Worm (Caenorhabditis elegans): ENCODE data around the gene K12B6.11.

The K12B6.11 gene

DNA sequence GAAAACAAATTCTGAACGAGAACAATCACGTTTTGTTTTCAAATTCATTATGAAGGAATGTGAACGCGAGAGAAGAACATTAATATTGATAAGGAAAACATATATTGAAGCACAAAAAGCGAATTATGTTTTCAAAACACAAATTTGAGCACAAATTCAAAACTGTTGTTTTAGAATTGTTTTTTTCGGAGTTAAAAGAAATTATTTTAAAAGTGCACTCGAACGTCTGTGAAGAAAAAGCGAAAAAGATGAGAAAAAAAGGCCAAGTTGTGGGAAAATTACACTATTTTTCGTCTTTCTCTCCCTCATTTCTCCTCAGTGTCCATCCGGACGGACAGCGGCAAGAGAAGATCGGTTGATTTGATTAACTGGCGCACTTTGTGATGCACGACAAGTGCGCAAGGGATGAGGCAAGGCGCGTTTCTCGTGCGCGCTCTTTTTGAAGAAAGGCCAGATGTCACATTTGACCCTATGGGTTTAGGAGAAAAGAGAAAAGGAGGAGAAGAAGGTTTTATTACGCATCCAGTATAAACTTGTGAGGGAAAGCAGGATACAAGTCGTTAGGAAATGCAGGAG is 21.4 kb upstream of the K12B6.11 start, which contains the start of gene mrck-1 (continued):
- TF ChIP-seq lin-1 (GFP tag; IDR thresholded peaks at IDR 0.05) (0 out of 2 replicates have a peak, but pooled peaks have one; percentile 28), Y75B8A.6 (GFP tag; IDR thresholded peaks at IDR 0.05) (0 out of 2 replicates have a peak, but pooled peaks have one; percentile 46), lin-13 (GFP tag; optimal IDR thresholded peaks at IDR 0.05) (peak; percentile 86), attf-4 (tag; optimal IDR thresholded peaks at IDR 0.05) (no peak), Y5F2A.4 (GFP tag; optimal IDR thresholded peaks at IDR 0.05) (no peak), ceh-44 (GFP tag; IDR thresholded peaks at IDR 0.05) (no peak), D1046.2 (GFP tag; IDR thresholded peaks at IDR 0.05) (no peak), php-3 (GFP tag; IDR thresholded peaks at IDR 0.05) (peak; percentile 11; the same call in 1 of the 2 replicates), T20F7.1 (GFP tag; optimal IDR thresholded peaks at IDR 0.05) (no peak), mep-1 (tag; optimal IDR thresholded peaks at IDR 0.05) (peak; percentile 97), jun-1 (tag; optimal IDR thresholded peaks at IDR 0.05) (peak; percentile 51), fkh-10 (GFP tag; optimal IDR thresholded peaks at IDR 0.05) (peak; percentile 94), mxl-3 (GFP tag; optimal IDR thresholded peaks at IDR 0.05) (peak; percentile 88), snpc-1.2 (GFP tag; IDR thresholded peaks at IDR 0.05) (0 out of 2 replicates have a peak, but pooled peaks have one; percentile 27), mdt-29 (GFP tag; IDR thresholded peaks at IDR 0.05) (no peak), nhr-25 (tag; optimal IDR thresholded peaks at IDR 0.05; ENCODE audit: borderline replicate concordance, insufficient read depth) (peak; percentile 52), nhr-111 (GFP tag; optimal IDR thresholded peaks at IDR 0.05) (no peak), aly-2 (tag; optimal IDR thresholded peaks at IDR 0.05) (no peak), spr-1 (tag; optimal IDR thresholded peaks at IDR 0.05) (peak; percentile 81), ceh-32 (tag; optimal IDR thresholded peaks at IDR 0.05; ENCODE audit: poor library complexity) (peak; percentile 70), nhr-11 (tag; optimal IDR thresholded peaks at IDR 0.05) (peak; percentile 93), mdl-1 (tag; optimal IDR thresholded peaks at IDR 0.05) (peak in 1 of 2 experiments; percentile 70), T26A8.4 (GFP tag; IDR thresholded peaks at IDR 0.05) (peak; percentile 83), F26F4.8 (GFP tag; conservative IDR thresholded peaks at IDR 0.05) (no peak), R02D3.7 (tag; optimal IDR thresholded peaks at IDR 0.05) (no peak), snpc-4 (tag; optimal IDR thresholded peaks at IDR 0.05) (no peak), nhr-28 (tag; optimal IDR thresholded peaks at IDR 0.05) (peak; percentile 72), ztf-11 (tag; optimal IDR thresholded peaks at IDR 0.05) (no peak), Y105C5A.15 (GFP tag; IDR thresholded peaks at IDR 0.05) (no peak), cey-2 (tag; optimal IDR thresholded peaks at IDR 0.05; ENCODE audit: borderline replicate concordance, insufficient read depth) (no peak), nhr-76 (tag; optimal IDR thresholded peaks at IDR 0.05) (no peak), zip-11 (GFP tag; IDR thresholded peaks at IDR 0.05) (no peak), unc-39 (tag; optimal IDR thresholded peaks at IDR 0.05) (no peak), lin-39 (tag; optimal IDR thresholded peaks at IDR 0.05) (no peak), ceh-62 (tag; optimal IDR thresholded peaks at IDR 0.05) (no peak), arid-1 (GFP tag; conservative IDR thresholded peaks at IDR 0.05) (peak; percentile 84), duxl-1 (tag; optimal IDR thresholded peaks at IDR 0.05; ENCODE audit: poor library complexity) (peak; percentile 58), set-16 (GFP tag; IDR thresholded peaks at IDR 0.05) (peak; percentile 62; the same call in 1 of the 2 replicates), unc-130 (GFP tag; optimal IDR thresholded peaks at IDR 0.05) (no peak), F49E8.2 (tag; optimal IDR thresholded peaks at IDR 0.05; ENCODE audit: borderline replicate concordance) (no peak), hmg-1.1 (GFP tag; IDR thresholded peaks at IDR 0.05) (peak; percentile 90), F10B5.3 (tag; optimal IDR thresholded peaks at IDR 0.05) (peak; percentile 50), ceh-20 (GFP tag; IDR thresholded peaks at IDR 0.05) (peak; percentile 94), nhr-237 (tag; optimal IDR thresholded peaks at IDR 0.05) (no peak), F44E2.7 (GFP tag; IDR thresholded peaks at IDR 0.05) (no peak), nhr-41 (GFP tag; IDR thresholded peaks at IDR 0.05) (peak; percentile 55; the same call in 1 of the 2 replicates), nhr-42 (GFP tag; IDR thresholded peaks at IDR 0.05) (peak; percentile 76; the same call in 1 of the 2 replicates), rbr-2 (tag; optimal IDR thresholded peaks at IDR 0.05) (peak; percentile 94), ceh-82 (tag; optimal IDR thresholded peaks at IDR 0.05) (no peak), daf-8 (GFP tag; IDR thresholded peaks at IDR 0.05) (no peak)

Data from whole organism, L4 larva.